Fruit fly (Drosophila melanogaster): Measurements from ENCODE around the gene CG4520.

The CG4520 gene

DNA sequence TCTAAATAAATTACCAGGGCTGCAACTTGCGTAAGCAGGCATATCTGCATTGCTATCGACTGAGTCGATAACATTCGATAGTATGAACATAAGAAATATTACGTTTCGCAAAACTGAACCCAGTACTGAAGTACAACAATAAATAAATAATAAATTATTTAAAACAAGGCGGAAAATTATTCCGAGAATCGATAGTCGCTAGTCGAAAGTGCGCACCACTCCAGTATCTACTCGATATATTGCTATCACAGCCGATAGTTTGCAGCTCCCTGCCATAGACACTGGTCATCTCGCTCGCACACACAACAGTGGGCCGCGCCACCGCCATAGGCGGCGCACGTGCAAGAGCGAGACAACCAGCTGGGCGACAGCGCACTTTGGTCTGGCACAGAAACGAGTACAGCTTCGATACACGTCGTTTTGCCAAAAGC lies 48.9 kb downstream of the CG4520 start, which contains the start of gene nsl1 (continued):
- TF ChIP-seq fd3F (GFP tag; optimal IDR thresholded peaks at IDR 0.05), result no peak
- peak; percentile 63 for TF ChIP-seq caup (GFP tag; optimal IDR thresholded peaks at IDR 0.05; ENCODE audit: severe bottlenecking)
- TF ChIP-seq chif (GFP tag; optimal IDR thresholded peaks at IDR 0.05), result no peak
- no peak for TF ChIP-seq psq (GFP tag; optimal IDR thresholded peaks at IDR 0.05)
- no peak for TF ChIP-seq CG10431 (GFP tag; optimal IDR thresholded peaks at IDR 0.05)
- peak; percentile 98 for TF ChIP-seq vnd (GFP tag; IDR thresholded peaks at IDR 0.05; ENCODE audit: partially characterized antibody)
- TF ChIP-seq rib (GFP tag; IDR thresholded peaks at IDR 0.05), result peak; percentile 69
- TF ChIP-seq Sry-β (GFP tag; optimal IDR thresholded peaks at IDR 0.05), result peak; percentile 21
- peak; percentile 33 for TF ChIP-seq CG3281 (GFP tag; optimal IDR thresholded peaks at IDR 0.05)
- TF ChIP-seq eve (GFP tag; optimal IDR thresholded peaks at IDR 0.05), result no peak
- 0 out of 2 replicates have a peak, but pooled peaks have one; percentile 29 for TF ChIP-seq al (GFP tag; IDR thresholded peaks at IDR 0.05)
- peak; percentile 29 for TF ChIP-seq dmrt11E (tag; optimal IDR thresholded peaks at IDR 0.05)
- TF ChIP-seq zen2 (GFP tag; IDR thresholded peaks at IDR 0.05; ENCODE audit: partially characterized antibody), result peak; percentile 90; the same call in 2 of the 3 replicates
- TF ChIP-seq CG16863 (GFP tag; optimal IDR thresholded peaks at IDR 0.05), result peak; percentile 78
- no peak for TF ChIP-seq maf-S (GFP tag; optimal IDR thresholded peaks at IDR 0.05)
- TF ChIP-seq HLHmδ (GFP tag; optimal IDR thresholded peaks at IDR 0.05), result no peak
- peak; percentile 54 for TF ChIP-seq CG9797 (GFP tag; optimal IDR thresholded peaks at IDR 0.05)
- TF ChIP-seq CG18764 (GFP tag; optimal IDR thresholded peaks at IDR 0.05), result peak; percentile 23
- TF ChIP-seq Aef1 (GFP tag; IDR thresholded peaks at IDR 0.05), result 0 out of 3 replicates have a peak, but pooled peaks have one; percentile 18
- TF ChIP-seq pho (GFP tag; optimal IDR thresholded peaks at IDR 0.05), result no peak
- no peak for TF ChIP-seq crol (GFP tag; IDR thresholded peaks at IDR 0.05)
- TF ChIP-seq Nf-YC (tag; optimal IDR thresholded peaks at IDR 0.05), result peak; percentile 78
- peak; percentile 96 for TF ChIP-seq HLH4C (GFP tag; IDR thresholded peaks at IDR 0.05; ENCODE audit: partially characterized antibody)
- peak; percentile 30 for TF ChIP-seq mam (GFP tag; optimal IDR thresholded peaks at IDR 0.05)
- TF ChIP-seq dimm (GFP tag; IDR thresholded peaks at IDR 0.05), result no peak
- TF ChIP-seq sens-2 (GFP tag; IDR thresholded peaks at IDR 0.05), result no peak
- peak; percentile 44; the same call in 2 of the 3 replicates for TF ChIP-seq CG17361 (GFP tag; IDR thresholded peaks at IDR 0.05)
- peak; percentile 46 for TF ChIP-seq CG4424 (GFP tag; optimal IDR thresholded peaks at IDR 0.05)
- peak; percentile 65 for TF ChIP-seq CG3995 (GFP tag; optimal IDR thresholded peaks at IDR 0.05)
- peak; percentile 37 for TF ChIP-seq CG18262 (tag; optimal IDR thresholded peaks at IDR 0.05)
- peak; percentile 61 for TF ChIP-seq E2f2 (GFP tag; IDR thresholded peaks at IDR 0.05)
- peak; percentile 46 for TF ChIP-seq CG10543 (GFP tag; optimal IDR thresholded peaks at IDR 0.05)
- TF ChIP-seq Rfx (GFP tag; IDR thresholded peaks at IDR 0.05), result peak; percentile 56; the same call in 1 of the 2 replicates
- TF ChIP-seq CG4617 (GFP tag; optimal IDR thresholded peaks at IDR 0.05; ENCODE audit: borderline replicate concordance), result peak; percentile 40
- TF ChIP-seq CG17385 (GFP tag; optimal IDR thresholded peaks at IDR 0.05), result no peak
- TF ChIP-seq Vsx1 (GFP tag; optimal IDR thresholded peaks at IDR 0.05), result peak; percentile 7
- TF ChIP-seq CG16779 (GFP tag; IDR thresholded peaks at IDR 0.05), result no peak
- TF ChIP-seq hbn (GFP tag; IDR thresholded peaks at IDR 0.05; ENCODE audit: partially characterized antibody), result peak; percentile 93
- TF ChIP-seq bbx (GFP tag; IDR thresholded peaks at IDR 0.05; ENCODE audit: partially characterized antibody), result peak; percentile 96
- peak; percentile 26 for TF ChIP-seq Blimp-1 (GFP tag; optimal IDR thresholded peaks at IDR 0.05)
- TF ChIP-seq usp (GFP tag; optimal IDR thresholded peaks at IDR 0.05), result no peak
- TF ChIP-seq CG32772 (GFP tag; IDR thresholded peaks at IDR 0.05), result peak; percentile 41; the same call in 1 of the 2 replicates
- TF ChIP-seq zfh1 (GFP tag; IDR thresholded peaks at IDR 0.05), result peak; percentile 24; the same call in 1 of the 3 replicates
- TF ChIP-seq Ptx1 (GFP tag; IDR thresholded peaks at IDR 0.05), result peak; percentile 37; the same call in 1 of the 2 replicates
- no peak for TF ChIP-seq pan (optimal IDR thresholded peaks at IDR 0.05)
- peak in 1 of 2 experiments; percentile 41 for TF ChIP-seq pan (GFP tag; optimal IDR thresholded peaks at IDR 0.05 in 1 of 2, IDR thresholded peaks at IDR 0.05 in 1 of 2)
- peak in 1 of 2 experiments; percentile 5 for TF ChIP-seq crp (GFP tag; optimal IDR thresholded peaks at IDR 0.05)
- peak; percentile 67 for TF ChIP-seq nmo (GFP tag; optimal IDR thresholded peaks at IDR 0.05)
- TF ChIP-seq her (GFP tag; optimal IDR thresholded peaks at IDR 0.05), result no peak
- peak; percentile 84 for TF ChIP-seq Dref (GFP tag; IDR thresholded peaks at IDR 0.05)

Measured in whole organism, embryonic.